Worm (Caenorhabditis elegans) whole organism, L4/young adult: Measurements from ENCODE around the gene M03F4.6.
A peak's percentile ranks its signal among the peaks of the same experiment; 100 is the strongest.

Source experiments
- W03F9.2 ChIP-seq: fragments of 150-350 bp; optimal IDR thresholded peaks from 2 replicates; lab custom pipeline; 2014; ENCODE audit warnings: missing biosample characterization, missing genetic modification characterization
- dao-5 ChIP-seq: sonication (generic microtip); optimal IDR thresholded peaks from 2 replicates; lab custom pipeline; 2016; ENCODE audit warnings: missing genotype, missing genetic modification characterization, moderate library complexity, missing compliant biosample characterization
- him-1 ChIP-seq: sonication (generic microtip); optimal IDR thresholded peaks from 2 replicates; lab custom pipeline; 2016; ENCODE audit warnings: missing genotype, missing genetic modification reagents, missing genetic modification characterization, missing compliant biosample characterization

Gene M03F4.6

ce11 chrX:4982009-4982625, 13.0 kb upstream of the M03F4.6 start:
- TF ChIP-seq W03F9.2 (tag; lab: Kevin White, UChicago) (no peak), dao-5 (tag; lab: Kevin White, UChicago) (no peak), him-1 (tag; lab: Kevin White, UChicago) (peak; percentile 74)

- TF ChIP-seq dao-5 (tag; lab: Kevin White, UChicago) (no peak), W03F9.2 (tag; lab: Kevin White, UChicago) (no peak), him-1 (tag; lab: Kevin White, UChicago) (no peak)
These were observed 12.5 kb upstream of the M03F4.6 start for ce11 chrX:4981579-4981978.

ce11 chrX:4981059-4981458, 11.9 kb upstream of the M03F4.6 start:
- no peak for TF ChIP-seq W03F9.2 (tag; lab: Kevin White, UChicago)

- no peak for TF ChIP-seq W03F9.2 (tag; lab: Kevin White, UChicago)
- TF ChIP-seq dao-5 (tag; lab: Kevin White, UChicago): no peak
- TF ChIP-seq him-1 (tag; lab: Kevin White, UChicago): no peak
These were observed 9.9 kb upstream of the M03F4.6 start for ce11 chrX:4979060-4979459.

ce11 chrX:4978103-4978502, 9.0 kb upstream of the M03F4.6 start:
- no peak for TF ChIP-seq dao-5 (tag; lab: Kevin White, UChicago)
- TF ChIP-seq W03F9.2 (tag; lab: Kevin White, UChicago): no peak
- no peak for TF ChIP-seq him-1 (tag; lab: Kevin White, UChicago)

- TF ChIP-seq dao-5 (tag; lab: Kevin White, UChicago) (no peak), W03F9.2 (tag; lab: Kevin White, UChicago) (no peak), him-1 (tag; lab: Kevin White, UChicago) (no peak)
These were observed 7.4 kb upstream of the M03F4.6 start, which contains the start of gene lfi-1 for ce11 chrX:4976530-4976929. Gene lfi-1, plus strand, starts transcription at chrX:4976830.

- no peak for TF ChIP-seq dao-5 (tag; lab: Kevin White, UChicago)
- TF ChIP-seq him-1 (tag; lab: Kevin White, UChicago): no peak
- no peak for TF ChIP-seq W03F9.2 (tag; lab: Kevin White, UChicago)
These were observed 5.4 kb upstream of the M03F4.6 start for ce11 chrX:4974486-4974885.

- TF ChIP-seq W03F9.2 (tag; lab: Kevin White, UChicago) (no peak), dao-5 (tag; lab: Kevin White, UChicago) (no peak), him-1 (tag; lab: Kevin White, UChicago) (no peak)
These were observed 3.0 kb upstream of the M03F4.6 start for ce11 chrX:4972039-4972581.

- TF ChIP-seq W03F9.2 (tag; lab: Kevin White, UChicago) (no peak), dao-5 (tag; lab: Kevin White, UChicago) (no peak), him-1 (tag; lab: Kevin White, UChicago) (no peak)
These were observed 2.3 kb upstream of the M03F4.6 start for ce11 chrX:4971427-4971826.

- TF ChIP-seq dao-5 (tag; lab: Kevin White, UChicago) (no peak), him-1 (tag; lab: Kevin White, UChicago) (no peak)
These were observed 1.8 kb upstream of the M03F4.6 start, which contains the start of gene calu-1 for ce11 chrX:4970863-4971345. Gene calu-1, minus strand, starts transcription at chrX:4970913.

- TF ChIP-seq W03F9.2 (tag; lab: Kevin White, UChicago) (no peak), him-1 (tag; lab: Kevin White, UChicago) (no peak), dao-5 (tag; lab: Kevin White, UChicago) (no peak)
These were observed 3.5 kb downstream of the M03F4.6 start for ce11 chrX:4965592-4965991.

- no peak for TF ChIP-seq dao-5 (tag; lab: Kevin White, UChicago)
- TF ChIP-seq him-1 (tag; lab: Kevin White, UChicago): peak; percentile 87
- TF ChIP-seq W03F9.2 (tag; lab: Kevin White, UChicago): no peak
These were observed 7.2 kb downstream of the M03F4.6 start for ce11 chrX:4961681-4962656.
